Worm (Caenorhabditis elegans) whole organism, late embryonic: ENCODE measurements around the gene C04F6.7.

ENCODE experiments used
- nhr-11 ChIP-seq: fragments of 150-350 bp; optimal IDR thresholded peaks from 2 replicates; lab custom pipeline; 2014; ENCODE audit warnings: missing biosample characterization, missing genetic modification characterization
- tbx-7 ChIP-seq: sonication (generic microtip); optimal IDR thresholded peaks from 2 replicates; lab custom pipeline; 2016; ENCODE audit warnings: missing genotype, missing genetic modification characterization, missing compliant biosample characterization
- unc-55 ChIP-seq: sonication (generic microtip); optimal IDR thresholded peaks from 2 replicates; lab custom pipeline; 2017; ENCODE audit warnings: missing biosample characterization, missing genetic modification reagents, missing genetic modification characterization

- TF ChIP-seq nhr-11, result no peak
- TF ChIP-seq unc-55 (GFP tag; lab: Kevin White, UChicago), result no peak
- no peak for TF ChIP-seq tbx-7 (tag; lab: Kevin White, UChicago)
These were observed 17.3 kb downstream of the C04F6.7 start, which contains the start of gene C04F6.9 for ce11 chrX:3401701-3402100.
